Fruit fly (Drosophila melanogaster) whole organism, embryonic: ENCODE measurements around the gene mbt.

Source experiments
- Aef1 ChIP-seq: fragments of 200-800 bp; sonication (Bioruptor generic); IDR thresholded peaks from 3 replicates; pipeline ENCODE4 v1.3.6; 2022; ENCODE audit warnings: missing biosample characterization, missing genetic modification characterization
- Atf6 ChIP-seq: fragments of 200-800 bp; sonication (Bioruptor generic); IDR thresholded peaks from 2 replicates; pipeline ENCODE4 v1.3.6; 2022; ENCODE audit warnings: missing biosample characterization, missing genetic modification characterization
- CG1024 ChIP-seq: fragments of 200-800 bp; sonication (Bioruptor generic); IDR thresholded peaks from 2 replicates; pipeline ENCODE4 v1.3.6; 2022; ENCODE audit warnings: missing biosample characterization, missing genetic modification characterization
- CG12219 ChIP-seq: fragments of 200-800 bp; sonication (Bioruptor generic); optimal IDR thresholded peaks from 3 replicates; lab custom pipeline; 2018; ENCODE audit warnings: missing biosample characterization, mild to moderate bottlenecking, missing genetic modification characterization
- CG14860 ChIP-seq: fragments of 200-800 bp; sonication (Bioruptor generic); IDR thresholded peaks from 3 replicates; pipeline ENCODE4 v1.3.6; 2022; ENCODE audit warnings: missing biosample characterization, missing genetic modification characterization; ENCODE audit not compliant: partially characterized antibody
- CG16813 ChIP-seq: fragments of 200-800 bp; sonication (Bioruptor generic); IDR thresholded peaks from 3 replicates; pipeline ENCODE4 v1.3.6; 2022; ENCODE audit warnings: missing biosample characterization, missing genetic modification characterization; ENCODE audit not compliant: partially characterized antibody
- CG17829 ChIP-seq: fragments of 200-800 bp; optimal IDR thresholded peaks from 2 replicates; lab custom pipeline; 2019; ENCODE audit warnings: missing biosample characterization, mild to moderate bottlenecking, missing genetic modification characterization, moderate library complexity
- CG18619 ChIP-seq: fragments of 200-800 bp; sonication (Bioruptor generic); optimal IDR thresholded peaks from 3 replicates; lab custom pipeline; 2017; ENCODE audit warnings: missing biosample characterization, mild to moderate bottlenecking, missing genetic modification characterization
- CG2120 ChIP-seq: fragments of 200-800 bp; sonication (Bioruptor generic); optimal IDR thresholded peaks from 3 replicates; lab custom pipeline; 2016; ENCODE audit warnings: missing biosample characterization, missing genetic modification characterization
- CG30403 ChIP-seq: fragments of 200-800 bp; sonication (Bioruptor generic); optimal IDR thresholded peaks from 3 replicates; lab custom pipeline; 2016; ENCODE audit warnings: missing biosample characterization, missing genetic modification characterization
- CG3065 ChIP-seq: fragments of 200-800 bp; sonication (Bioruptor generic); optimal IDR thresholded peaks from 2 replicates; lab custom pipeline; 2016; ENCODE audit warnings: missing biosample characterization, missing genetic modification characterization
- CG32532 ChIP-seq: fragments of 200-800 bp; sonication (Bioruptor generic); IDR thresholded peaks from 2 replicates; pipeline ENCODE4 v1.3.6; 2022; ENCODE audit warnings: missing biosample characterization, missing genetic modification characterization
- CG3281 ChIP-seq: fragments of 200-800 bp; sonication (Bioruptor generic); optimal IDR thresholded peaks from 3 replicates; lab custom pipeline; 2017; ENCODE audit warnings: missing biosample characterization, mild to moderate bottlenecking, missing genetic modification characterization
- CG5245 ChIP-seq: fragments of 200-800 bp; sonication (Bioruptor generic); optimal IDR thresholded peaks from 3 replicates; lab custom pipeline; 2016; ENCODE audit warnings: missing biosample characterization, missing genetic modification characterization
- CG8290 ChIP-seq, 3 experiments: fragments of 200-800 bp; sonication (Bioruptor generic); optimal IDR thresholded peaks; 2 replicates each; lab custom pipeline; 2016 to 2019; ENCODE audit warnings: missing biosample characterization in 3 of 3, missing genetic modification characterization in 3 of 3, mild to moderate bottlenecking in 2 of 3, moderate library complexity in 1 of 3
- CG8924 ChIP-seq: fragments of 200-800 bp; optimal IDR thresholded peaks from 3 replicates; lab custom pipeline; 2019; ENCODE audit warnings: missing biosample characterization, mild to moderate bottlenecking, missing genetic modification characterization, moderate library complexity
- CG9609 ChIP-seq: fragments of 200-800 bp; sonication (Bioruptor generic); optimal IDR thresholded peaks from 3 replicates; lab custom pipeline; 2016; ENCODE audit warnings: missing biosample characterization, missing genetic modification characterization
- Camta ChIP-seq: fragments of 200-800 bp; sonication (Bioruptor generic); optimal IDR thresholded peaks from 2 replicates; lab custom pipeline; 2016; ENCODE audit warnings: missing biosample characterization, missing genetic modification characterization
- CrebB ChIP-seq: fragments of 200-800 bp; sonication (Bioruptor generic); optimal IDR thresholded peaks from 3 replicates; lab custom pipeline; 2018; ENCODE audit warnings: missing biosample characterization, mild to moderate bottlenecking, missing genetic modification characterization
- Dip2 ChIP-seq: fragments of 200-800 bp; sonication (Bioruptor generic); IDR thresholded peaks from 2 replicates; pipeline ENCODE4 v1.3.6; 2022; ENCODE audit warnings: missing biosample characterization, missing genetic modification characterization
- Dp ChIP-seq: fragments of 200-800 bp; sonication (Bioruptor generic); optimal IDR thresholded peaks from 2 replicates; lab custom pipeline; 2018; ENCODE audit warnings: missing biosample characterization, mild to moderate bottlenecking, missing genetic modification characterization, moderate library complexity
- H15 ChIP-seq: fragments of 200-800 bp; sonication (Bioruptor generic); IDR thresholded peaks from 3 replicates; pipeline ENCODE4 v1.3.6; 2022; ENCODE audit warnings: missing biosample characterization, missing genetic modification characterization
- HLH4C ChIP-seq: fragments of 200-800 bp; sonication (Bioruptor generic); IDR thresholded peaks from 3 replicates; pipeline ENCODE4 v1.3.6; 2022; ENCODE audit warnings: missing biosample characterization, missing genetic modification characterization; ENCODE audit not compliant: partially characterized antibody
- Hsf ChIP-seq: fragments of 200-800 bp; sonication (Bioruptor generic); optimal IDR thresholded peaks from 3 replicates; lab custom pipeline; 2016; ENCODE audit warnings: missing biosample characterization, missing genetic modification characterization
- Jarid2 ChIP-seq: fragments of 200-800 bp; sonication (Bioruptor generic); optimal IDR thresholded peaks from 3 replicates; lab custom pipeline; 2017; ENCODE audit warnings: mild to moderate bottlenecking, missing biosample characterization, missing genetic modification reagents, missing genetic modification characterization
- NC2β ChIP-seq: fragments of 200-800 bp; sonication (Bioruptor generic); optimal IDR thresholded peaks from 2 replicates; lab custom pipeline; 2016; ENCODE audit warnings: missing biosample characterization, missing genetic modification characterization
- NK7.1 ChIP-seq: fragments of 200-800 bp; sonication (Bioruptor generic); optimal IDR thresholded peaks from 3 replicates; lab custom pipeline; 2016; ENCODE audit warnings: missing biosample characterization, missing genetic modification characterization
- Neu2 ChIP-seq: fragments of 200-800 bp; sonication (Bioruptor generic); optimal IDR thresholded peaks from 3 replicates; lab custom pipeline; 2016; ENCODE audit warnings: missing biosample characterization, missing genetic modification characterization, borderline replicate concordance
- Ptx1 ChIP-seq: fragments of 200-800 bp; sonication (Bioruptor generic); IDR thresholded peaks from 2 replicates; pipeline ENCODE4 v1.3.6; 2022; ENCODE audit warnings: missing biosample characterization, missing genetic modification characterization
- Tbp ChIP-seq: fragments of >200 bp; optimal IDR thresholded peaks from 2 replicates; lab custom pipeline; 2018; ENCODE audit warnings: missing biosample characterization, missing genetic modification characterization
- br ChIP-seq: fragments of >200 bp; optimal IDR thresholded peaks from 2 replicates; lab custom pipeline; 2017
- bsh ChIP-seq, 2 experiments: fragments of 200-800 bp; sonication (Bioruptor generic); optimal IDR thresholded peaks; 2 replicates each; lab custom pipeline; 2017 to 2018; ENCODE audit warnings: mild to moderate bottlenecking in 2 of 2, missing biosample characterization in 2 of 2, missing genetic modification characterization in 2 of 2, moderate library complexity in 1 of 2
- disco-r ChIP-seq: fragments of 200-800 bp; sonication (Bioruptor generic); optimal IDR thresholded peaks from 2 replicates; lab custom pipeline; 2016; ENCODE audit warnings: missing biosample characterization, missing genetic modification characterization
- ftz-f1 ChIP-seq: fragments of 200-800 bp; sonication (Bioruptor generic); optimal IDR thresholded peaks from 2 replicates; lab custom pipeline; 2016; ENCODE audit warnings: missing biosample characterization, missing genetic modification characterization
- her ChIP-seq: fragments of 200-800 bp; sonication (Bioruptor generic); optimal IDR thresholded peaks from 2 replicates; lab custom pipeline; 2016; ENCODE audit warnings: missing biosample characterization, missing genetic modification characterization
- knrl ChIP-seq: fragments of 200-800 bp; sonication (Bioruptor generic); IDR thresholded peaks from 3 replicates; pipeline ENCODE4 v1.3.6; 2022; ENCODE audit warnings: missing biosample characterization, missing genetic modification characterization; ENCODE audit not compliant: partially characterized antibody
- nerfin-1 ChIP-seq: fragments of 200-800 bp; sonication (Bioruptor generic); optimal IDR thresholded peaks from 3 replicates; lab custom pipeline; 2019; ENCODE audit warnings: missing biosample characterization, mild to moderate bottlenecking, missing genetic modification characterization, moderate library complexity
- pan ChIP-seq, 4 experiments: fragments of >200 bp in 3 of 4; fragments of 200-800 bp in 1 of 4; sonication (Bioruptor generic) in 1 of 4; optimal IDR thresholded peaks in 3 of 4; IDR thresholded peaks in 1 of 4; 2 replicates each; pipeline versions ENCODE4 v1.3.6 to Lab custom; 2017 to 2022; ENCODE audit warnings: missing biosample characterization in 2 of 4, missing genetic modification characterization in 2 of 4, mixed read lengths in 1 of 4
- pb ChIP-seq: fragments of 200-800 bp; sonication (Bioruptor generic); optimal IDR thresholded peaks from 3 replicates; lab custom pipeline; 2016; ENCODE audit warnings: missing biosample characterization, missing genetic modification characterization
- repo ChIP-seq: fragments of 200-800 bp; sonication (Bioruptor generic); optimal IDR thresholded peaks from 2 replicates; lab custom pipeline; 2016; ENCODE audit warnings: missing biosample characterization, missing genetic modification characterization
- sens-2 ChIP-seq: fragments of 200-800 bp; sonication (Bioruptor generic); IDR thresholded peaks from 2 replicates; pipeline ENCODE4 v1.3.6; 2022; ENCODE audit warnings: missing biosample characterization, missing genetic modification characterization
- shn ChIP-seq: fragments of 200-800 bp; sonication (Bioruptor generic); optimal IDR thresholded peaks from 3 replicates; lab custom pipeline; 2016; ENCODE audit warnings: missing biosample characterization, missing genetic modification characterization
- sob ChIP-seq: fragments of 200-800 bp; sonication (Bioruptor generic); IDR thresholded peaks from 2 replicates; pipeline ENCODE4 v1.3.6; 2022; ENCODE audit warnings: missing biosample characterization, missing genetic modification characterization
- sqz ChIP-seq: fragments of 200-800 bp; sonication (Bioruptor generic); optimal IDR thresholded peaks from 3 replicates; lab custom pipeline; 2018; ENCODE audit warnings: missing biosample characterization, mild to moderate bottlenecking, missing genetic modification characterization
- tll ChIP-seq, 2 experiments: fragments of 200-800 bp in 1 of 2; fragments of >200 bp in 1 of 2; sonication (Bioruptor generic) in 1 of 2; optimal IDR thresholded peaks; 2 replicates each; lab custom pipeline; 2017 to 2019; ENCODE audit warnings: missing biosample characterization in 2 of 2, missing genetic modification characterization in 2 of 2, mild to moderate bottlenecking in 1 of 2, moderate library complexity in 1 of 2
- toy ChIP-seq: fragments of 200-800 bp; sonication (Bioruptor generic); IDR thresholded peaks from 2 replicates; pipeline ENCODE4 v1.3.6; 2022; ENCODE audit warnings: missing biosample characterization, missing genetic modification characterization
- tup ChIP-seq: fragments of 200-800 bp; sonication (Bioruptor generic); optimal IDR thresholded peaks from 2 replicates; lab custom pipeline; 2016; ENCODE audit warnings: missing biosample characterization, mild to moderate bottlenecking, missing genetic modification characterization, moderate library complexity
- twi ChIP-seq: fragments of 200-800 bp; optimal IDR thresholded peaks from 2 replicates; lab custom pipeline; 2019; ENCODE audit warnings: missing biosample characterization, mild to moderate bottlenecking, missing genetic modification characterization, moderate library complexity
- unc-4 ChIP-seq: fragments of 200-800 bp; sonication (Bioruptor generic); IDR thresholded peaks from 2 replicates; pipeline ENCODE4 v1.3.6; 2022; ENCODE audit warnings: missing biosample characterization, missing genetic modification characterization; ENCODE audit not compliant: partially characterized antibody
- vvl ChIP-seq: fragments of 200-800 bp; sonication (Bioruptor generic); IDR thresholded peaks from 2 replicates; pipeline ENCODE4 v1.3.6; 2022; ENCODE audit warnings: missing biosample characterization, missing genetic modification characterization
- zfh2 ChIP-seq: fragments of 200-800 bp; sonication (Bioruptor generic); optimal IDR thresholded peaks from 2 replicates; lab custom pipeline; 2016; ENCODE audit warnings: missing biosample characterization, missing genetic modification characterization

mbt gene

dm6 chrX:16610601-16611058 is at the start of gene mbt (continued):
- TF ChIP-seq Tbp (GFP tag; lab: Kevin White, UChicago) (no peak), CG30403 (no peak), Ptx1 (no peak), CG18619 (GFP tag; lab: Kevin White, UChicago) (no peak), twi (tag; lab: Kevin White, UChicago) (peak; percentile 4), shn (GFP tag; lab: Kevin White, UChicago) (no peak), CG9609 (GFP tag; lab: Kevin White, UChicago) (peak; percentile 40), sqz (GFP tag; lab: Kevin White, UChicago) (peak; percentile 53), Atf6 (GFP tag; lab: Robert Waterston, UW) (no peak), nerfin-1 (tag; lab: Kevin White, UChicago) (peak; percentile 59), Camta (no peak), CG5245 (GFP tag; lab: Kevin White, UChicago) (no peak), Aef1 (peak; percentile 31; the same call in 1 of the 3 replicates), sens-2 (GFP tag; lab: Robert Waterston, UW) (no peak), CG14860 (GFP tag; lab: Robert Waterston, UW) (peak; percentile 82), CG32532 (GFP tag; lab: Robert Waterston, UW) (peak; percentile 21; the same call in 1 of the 2 replicates), br (lab: Kevin White, UChicago) (no peak), Hsf (GFP tag; lab: Kevin White, UChicago) (peak; percentile 7), CG8924 (tag; lab: Kevin White, UChicago) (peak; percentile 61), NK7.1 (GFP tag; lab: Kevin White, UChicago) (no peak), Neu2 (no peak), CrebB (tag; lab: Kevin White, UChicago) (peak; percentile 11), her (GFP tag; lab: Kevin White, UChicago) (peak; percentile 8), Dp (peak; percentile 82), HLH4C (GFP tag; lab: Robert Waterston, UW) (peak; percentile 82), CG2120 (GFP tag; lab: Kevin White, UChicago) (peak; percentile 11), knrl (GFP tag; lab: Robert Waterston, UW) (peak; percentile 92), CG17829 (tag; lab: Kevin White, UChicago) (peak; percentile 21), vvl (GFP tag; lab: Robert Waterston, UW) (no peak), CG3065 (GFP tag; lab: Kevin White, UChicago) (no peak), CG16813 (GFP tag; lab: Robert Waterston, UW) (peak; percentile 91), zfh2 (GFP tag; lab: Kevin White, UChicago) (peak; percentile 25)

- no peak for TF ChIP-seq Jarid2 (GFP tag; lab: Kevin White, UChicago)
- TF ChIP-seq tll (GFP tag; optimal IDR thresholded peaks at IDR 0.05; lab: Kevin White, UChicago), result no peak
- no peak for TF ChIP-seq NC2β (GFP tag; lab: Kevin White, UChicago)
- TF ChIP-seq toy (GFP tag; lab: Robert Waterston, UW), result no peak
- TF ChIP-seq Dip2, result no peak
- TF ChIP-seq H15 (GFP tag; lab: Robert Waterston, UW), result no peak
- TF ChIP-seq CG12219, result no peak
- TF ChIP-seq CG3281 (GFP tag; lab: Kevin White, UChicago), result no peak
- TF ChIP-seq unc-4 (GFP tag; lab: Robert Waterston, UW), result no peak
- TF ChIP-seq bsh (GFP tag; optimal IDR thresholded peaks at IDR 0.05; lab: Kevin White, UChicago), result no peak
- TF ChIP-seq CG1024 (GFP tag; lab: Robert Waterston, UW), result no peak
- TF ChIP-seq sob, result no peak
- TF ChIP-seq repo, result no peak
- no peak for TF ChIP-seq pan (optimal IDR thresholded peaks at IDR 0.05; lab: Kevin White, UChicago)
- no peak for TF ChIP-seq pan (GFP tag; optimal IDR thresholded peaks at IDR 0.05 in 1 of 2, IDR thresholded peaks at IDR 0.05 in 1 of 2)
- TF ChIP-seq pb (GFP tag; lab: Kevin White, UChicago), result no peak
- peak; percentile 15 for TF ChIP-seq ftz-f1 (GFP tag; lab: Kevin White, UChicago)
- no peak for TF ChIP-seq disco-r (GFP tag; lab: Kevin White, UChicago)
- no peak for TF ChIP-seq CG8290 (GFP tag; optimal IDR thresholded peaks at IDR 0.05; lab: Kevin White, UChicago)
- TF ChIP-seq CG8290 (tag; optimal IDR thresholded peaks at IDR 0.05; lab: Kevin White, UChicago), result peak in 1 of 2 experiments; percentile 66
- TF ChIP-seq tup (GFP tag; lab: Kevin White, UChicago), result no peak
Observed at dm6 chrX:16562259-16562658, 48.2 kb upstream of the mbt start.
